Fruit fly (Drosophila melanogaster): ENCODE results near the gene Cpr100A.
A peak's percentile ranks its signal among the peaks of the same experiment; 100 is the strongest.

The Cpr100A gene

DNA sequence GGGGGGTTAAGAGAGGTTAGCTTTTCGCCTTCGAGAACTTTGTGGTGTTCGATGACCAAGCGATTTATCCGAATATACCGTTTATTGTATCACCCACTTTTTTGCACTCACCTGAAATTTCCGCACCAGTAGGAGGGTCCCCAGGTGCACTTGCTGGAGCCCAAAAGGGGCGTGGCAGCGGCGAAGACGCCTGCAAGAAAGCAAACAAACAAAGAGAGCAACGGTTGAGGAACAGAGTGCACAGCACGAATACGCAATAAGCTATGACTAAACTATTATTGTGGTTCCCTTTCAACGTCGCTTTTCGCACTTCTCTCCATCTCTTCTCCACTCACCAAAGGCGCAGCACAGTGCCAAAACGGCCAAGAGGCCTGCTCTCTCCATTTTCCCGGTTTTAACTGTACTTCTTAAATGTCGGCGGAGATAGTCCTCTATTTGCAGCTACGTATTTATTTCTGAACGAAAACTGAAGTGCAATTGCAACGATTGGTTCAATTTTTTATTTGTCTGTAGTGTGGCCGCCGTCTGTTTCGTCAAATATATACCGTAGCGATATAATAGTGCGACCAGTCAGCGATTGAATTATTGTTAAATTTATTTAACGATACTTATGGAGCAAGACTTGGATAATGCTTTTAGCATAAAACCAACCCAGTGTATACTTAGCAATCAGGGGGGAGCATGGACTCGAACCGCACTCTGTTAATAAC, 21.4 kb downstream of the Cpr100A start, which contains the start of gene Sap-r (continued):
- TF ChIP-seq nerfin-2 (GFP tag; IDR thresholded peaks at IDR 0.05; ENCODE audit: partially characterized antibody): peak; percentile 60
- peak; percentile 70 for TF ChIP-seq CG15514 (GFP tag; optimal IDR thresholded peaks at IDR 0.05)
- TF ChIP-seq CG2129 (GFP tag; IDR thresholded peaks at IDR 0.05; ENCODE audit: partially characterized antibody): 0 out of 2 replicates have a peak, but pooled peaks have one; percentile 28
- TF ChIP-seq trem (tag; optimal IDR thresholded peaks at IDR 0.05): peak; percentile 71
- peak; percentile 35 for TF ChIP-seq lab (GFP tag; optimal IDR thresholded peaks at IDR 0.05)
- peak; percentile 23 for TF ChIP-seq maf-S (GFP tag; optimal IDR thresholded peaks at IDR 0.05)
- TF ChIP-seq CG7839 (tag; optimal IDR thresholded peaks at IDR 0.05): peak; percentile 2
- no peak for TF ChIP-seq shn (GFP tag; optimal IDR thresholded peaks at IDR 0.05)
- TF ChIP-seq CG12104 (GFP tag; optimal IDR thresholded peaks at IDR 0.05): no peak
- peak; percentile 82 for TF ChIP-seq unc-4 (GFP tag; IDR thresholded peaks at IDR 0.05; ENCODE audit: partially characterized antibody)
- peak; percentile 40 for TF ChIP-seq sug (tag; optimal IDR thresholded peaks at IDR 0.05)
- peak; percentile 7 for TF ChIP-seq CHES-1-like (GFP tag; optimal IDR thresholded peaks at IDR 0.05)
- no peak for TF ChIP-seq jing (GFP tag; optimal IDR thresholded peaks at IDR 0.05)
- peak; percentile 54 for TF ChIP-seq Dp (GFP tag; optimal IDR thresholded peaks at IDR 0.05)
- peak in 1 of 2 experiments; percentile 46 for TF ChIP-seq insv (GFP tag; optimal IDR thresholded peaks at IDR 0.05)
- TF ChIP-seq ap (GFP tag; IDR thresholded peaks at IDR 0.05): no peak
- no peak for TF ChIP-seq vfl (GFP tag; optimal IDR thresholded peaks at IDR 0.05)
- TF ChIP-seq knrl (GFP tag; IDR thresholded peaks at IDR 0.05; ENCODE audit: partially characterized antibody): peak; percentile 89
- TF ChIP-seq PHDP (tag; optimal IDR thresholded peaks at IDR 0.05): no peak
- TF ChIP-seq CG8290 (GFP tag; optimal IDR thresholded peaks at IDR 0.05): peak; percentile 44
- TF ChIP-seq CG8290 (tag; optimal IDR thresholded peaks at IDR 0.05): peak in 1 of 2 experiments; percentile 84
- TF ChIP-seq caup (GFP tag; optimal IDR thresholded peaks at IDR 0.05; ENCODE audit: severe bottlenecking): no peak
- peak; percentile 89 for TF ChIP-seq Ets97D (GFP tag; optimal IDR thresholded peaks at IDR 0.05)
- TF ChIP-seq lbe (GFP tag; optimal IDR thresholded peaks at IDR 0.05): peak; percentile 1
- TF ChIP-seq CG7963 (GFP tag; IDR thresholded peaks at IDR 0.05; ENCODE audit: partially characterized antibody): peak; percentile 17; the same call in 1 of the 3 replicates
- no peak for TF ChIP-seq ham (GFP tag; IDR thresholded peaks at IDR 0.05)
- TF ChIP-seq CG9932 (GFP tag; IDR thresholded peaks at IDR 0.05): peak; percentile 49; the same call in 1 of the 2 replicates
- TF ChIP-seq peb (GFP tag; IDR thresholded peaks at IDR 0.05): no peak
- TF ChIP-seq run (tag; optimal IDR thresholded peaks at IDR 0.05): peak; percentile 55
- TF ChIP-seq pum (GFP tag; optimal IDR thresholded peaks at IDR 0.05): no peak
- peak; percentile 46 for TF ChIP-seq CG8924 (tag; optimal IDR thresholded peaks at IDR 0.05)
- peak; percentile 48 for TF ChIP-seq CG3163 (GFP tag; optimal IDR thresholded peaks at IDR 0.05)
- TF ChIP-seq nmo (GFP tag; optimal IDR thresholded peaks at IDR 0.05): peak; percentile 65
- no peak for TF ChIP-seq CG6254 (GFP tag; optimal IDR thresholded peaks at IDR 0.05)
- TF ChIP-seq E2f2 (GFP tag; IDR thresholded peaks at IDR 0.05): peak; percentile 38; the same call in 1 of the 2 replicates
- TF ChIP-seq Nf-YB (GFP tag; optimal IDR thresholded peaks at IDR 0.05): peak; percentile 76
- peak; percentile 68; the same call in 2 of the 3 replicates for TF ChIP-seq hb (GFP tag; IDR thresholded peaks at IDR 0.05; ENCODE audit: partially characterized antibody)
- TF ChIP-seq Doc2 (GFP tag; IDR thresholded peaks at IDR 0.05): no peak
- no peak for TF ChIP-seq lov (optimal IDR thresholded peaks at IDR 0.05)
- TF ChIP-seq lov (GFP tag; IDR thresholded peaks at IDR 0.05): no peak
- TF ChIP-seq CG9797 (GFP tag; optimal IDR thresholded peaks at IDR 0.05): peak; percentile 97
- peak; percentile 15 for TF ChIP-seq CG3065 (GFP tag; optimal IDR thresholded peaks at IDR 0.05)
- peak; percentile 98 for TF ChIP-seq pzg (GFP tag; optimal IDR thresholded peaks at IDR 0.05)
- no peak for TF ChIP-seq ATbp (GFP tag; optimal IDR thresholded peaks at IDR 0.05)
- no peak for TF ChIP-seq CG2202 (tag; optimal IDR thresholded peaks at IDR 0.05)
- TF ChIP-seq CG12769 (tag; optimal IDR thresholded peaks at IDR 0.05): peak; percentile 60
- TF ChIP-seq CG16779 (GFP tag; IDR thresholded peaks at IDR 0.05): no peak
- TF ChIP-seq CG12391 (tag; optimal IDR thresholded peaks at IDR 0.05): peak; percentile 22
- TF ChIP-seq Rfx (GFP tag; IDR thresholded peaks at IDR 0.05): no peak
